Worm (Caenorhabditis elegans) whole organism, L2 larva: ENCODE measurements around the gene T09A5.5.

Source experiments
- ama-1 ChIP-seq: fragments of 150-350 bp; optimal IDR thresholded peaks from 2 replicates; lab custom pipeline; 2018; ENCODE audit warnings: inconsistent platforms
- crh-2 ChIP-seq: sonication (generic microtip); optimal IDR thresholded peaks from 2 replicates; lab custom pipeline; 2017; ENCODE audit warnings: missing biosample characterization, missing genetic modification characterization
- lin-39 ChIP-seq: fragments of 150-350 bp; optimal IDR thresholded peaks from 2 replicates; lab custom pipeline; 2014; ENCODE audit warnings: missing biosample characterization, missing genetic modification reagents, missing genetic modification characterization
- nhr-25 ChIP-seq: fragments of 150-350 bp; sonication (generic microtip); optimal IDR thresholded peaks from 3 replicates; lab custom pipeline; 2014; ENCODE audit warnings: missing biosample characterization, missing genetic modification characterization
- ztf-11 ChIP-seq: sonication (generic microtip); optimal IDR thresholded peaks from 2 replicates; lab custom pipeline; 2017; ENCODE audit warnings: missing biosample characterization, missing genetic modification characterization

DNA sequence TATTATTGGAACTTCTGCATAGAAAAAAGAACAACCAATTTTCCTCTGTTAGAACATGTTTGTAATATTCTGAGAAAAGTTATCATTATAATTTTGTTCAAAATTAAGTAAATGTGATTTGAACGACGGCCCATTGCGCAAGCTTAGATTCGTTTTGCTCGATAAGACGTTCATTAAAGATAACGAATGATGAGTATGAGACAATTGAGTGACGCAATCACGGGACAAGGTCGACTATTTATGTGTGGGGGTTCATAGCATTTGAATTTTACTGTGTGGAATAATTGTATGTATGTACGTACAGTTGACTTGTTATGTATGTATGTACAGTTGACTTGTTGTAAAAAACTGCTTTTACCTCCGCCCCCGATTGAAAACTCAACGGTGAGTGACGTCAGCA is 34.2 kb downstream of the T09A5.5 start:
- no peak for TF ChIP-seq lin-39
- no peak for TF ChIP-seq ama-1
- TF ChIP-seq ztf-11 (tag; lab: Kevin White, UChicago), result no peak
- no peak for TF ChIP-seq nhr-25
- no peak for TF ChIP-seq crh-2
